Fruit fly (Drosophila melanogaster): ENCODE measurements around the gene CG7560.
A peak's percentile ranks its signal among the peaks of the same experiment; 100 is the strongest.

CG7560 gene

dm6 chr3L:11402305-11402704 lies 22.7 kb upstream of the CG7560 start (continued):
- TF ChIP-seq CG7839 (tag; optimal IDR thresholded peaks at IDR 0.05) (peak; percentile 9), bowl (GFP tag; IDR thresholded peaks at IDR 0.05) (no peak), CG9876 (GFP tag; optimal IDR thresholded peaks at IDR 0.05) (no peak), kah (GFP tag; optimal IDR thresholded peaks at IDR 0.05) (no peak), CG15479 (GFP tag; optimal IDR thresholded peaks at IDR 0.05) (no peak), CG6765 (GFP tag; optimal IDR thresholded peaks at IDR 0.05) (no peak), gem (tag; optimal IDR thresholded peaks at IDR 0.05) (peak; percentile 32), CG3847 (GFP tag; IDR thresholded peaks at IDR 0.05) (no peak), rib (GFP tag; IDR thresholded peaks at IDR 0.05) (no peak), sim (GFP tag; IDR thresholded peaks at IDR 0.05) (no peak), CG1603 (tag; optimal IDR thresholded peaks at IDR 0.05) (peak; percentile 1), CG7271 (tag; optimal IDR thresholded peaks at IDR 0.05) (no peak), dmrt11E (tag; optimal IDR thresholded peaks at IDR 0.05) (no peak), CG4424 (GFP tag; optimal IDR thresholded peaks at IDR 0.05) (no peak), CG8924 (tag; optimal IDR thresholded peaks at IDR 0.05) (peak; percentile 28), Dbx (GFP tag; IDR thresholded peaks at IDR 0.05) (no peak), tio (GFP tag; optimal IDR thresholded peaks at IDR 0.05) (no peak), Poxn (GFP tag; IDR thresholded peaks at IDR 0.05) (no peak), CG15073 (GFP tag; optimal IDR thresholded peaks at IDR 0.05) (no peak), CG4404 (GFP tag; IDR thresholded peaks at IDR 0.05) (0 out of 2 replicates have a peak, but pooled peaks have one; percentile 19), CG3281 (GFP tag; optimal IDR thresholded peaks at IDR 0.05) (peak; percentile 11), cg (GFP tag; optimal IDR thresholded peaks at IDR 0.05) (no peak), Gug (GFP tag; IDR thresholded peaks at IDR 0.05) (peak; percentile 34; the same call in 1 of the 4 replicates), CG17829 (tag; optimal IDR thresholded peaks at IDR 0.05) (no peak), CG14710 (tag; optimal IDR thresholded peaks at IDR 0.05) (no peak), Dek (tag; optimal IDR thresholded peaks at IDR 0.05) (no peak), insv (GFP tag; optimal IDR thresholded peaks at IDR 0.05) (no peak), Lhr (GFP tag; optimal IDR thresholded peaks at IDR 0.05) (no peak), sob (GFP tag; IDR thresholded peaks at IDR 0.05) (peak; percentile 7; the same call in 1 of the 2 replicates), Myb (GFP tag; optimal IDR thresholded peaks at IDR 0.05) (no peak), MBD-R2 (GFP tag; IDR thresholded peaks at IDR 0.05) (peak; percentile 9; the same call in 1 of the 2 replicates), CG4820 (GFP tag; optimal IDR thresholded peaks at IDR 0.05) (no peak), CG15011 (GFP tag; optimal IDR thresholded peaks at IDR 0.05) (no peak), Oli (tag; optimal IDR thresholded peaks at IDR 0.05) (peak; percentile 2), CG43689 (GFP tag; IDR thresholded peaks at IDR 0.05) (no peak), CG12219 (GFP tag; optimal IDR thresholded peaks at IDR 0.05) (no peak), dpn (GFP tag; optimal IDR thresholded peaks at IDR 0.05) (peak in 1 of 2 experiments; percentile 10), org-1 (GFP tag; optimal IDR thresholded peaks at IDR 0.05) (no peak), CG11504 (tag; optimal IDR thresholded peaks at IDR 0.05) (peak; percentile 53), zfh1 (GFP tag; IDR thresholded peaks at IDR 0.05) (peak; percentile 40; the same call in 2 of the 3 replicates), CG42726 (GFP tag; IDR thresholded peaks at IDR 0.05; ENCODE audit: partially characterized antibody) (no peak), Sry-δ (GFP tag; optimal IDR thresholded peaks at IDR 0.05) (no peak), en (GFP tag; optimal IDR thresholded peaks at IDR 0.05) (no peak), wdn (GFP tag; IDR thresholded peaks at IDR 0.05) (no peak; the same call in 1 of the 2 replicates), Sox100B (GFP tag; optimal IDR thresholded peaks at IDR 0.05) (no peak), fu2 (GFP tag; optimal IDR thresholded peaks at IDR 0.05) (no peak), Aef1 (GFP tag; IDR thresholded peaks at IDR 0.05) (peak; percentile 50; the same call in 2 of the 3 replicates), danr (GFP tag; IDR thresholded peaks at IDR 0.05) (no peak), CG17612 (GFP tag; IDR thresholded peaks at IDR 0.05) (no peak), CG10274 (GFP tag; optimal IDR thresholded peaks at IDR 0.05) (no peak), fd96Cb (tag; optimal IDR thresholded peaks at IDR 0.05) (peak; percentile 32), CG32772 (GFP tag; IDR thresholded peaks at IDR 0.05) (peak; percentile 37)
